Worm (Caenorhabditis elegans) whole organism, early embryonic: ENCODE data around the gene C17F4.7.

Experiments used
- B0310.2 ChIP-seq: sonication (generic microtip); optimal IDR thresholded peaks from 2 replicates; lab custom pipeline; 2016; ENCODE audit warnings: mild to moderate bottlenecking, missing genetic modification characterization, missing compliant biosample characterization
- ama-1 ChIP-seq: fragments of 150-350 bp; optimal IDR thresholded peaks from 2 replicates; lab custom pipeline; 2014
- ceh-13 ChIP-seq: fragments of 200-800 bp; sonication (Bioruptor generic); optimal IDR thresholded peaks from 2 replicates; lab custom pipeline; 2018; ENCODE audit warnings: mild to moderate bottlenecking, missing genetic modification characterization, missing compliant biosample characterization
- ceh-36 ChIP-seq: sonication (generic microtip); optimal IDR thresholded peaks from 2 replicates; lab custom pipeline; 2016; ENCODE audit warnings: missing genetic modification characterization, inconsistent platforms, missing compliant biosample characterization
- ets-7 ChIP-seq: sonication (generic microtip); optimal IDR thresholded peaks from 2 replicates; lab custom pipeline; 2016; ENCODE audit warnings: missing genotype, missing genetic modification characterization, missing compliant biosample characterization
- flt-1 ChIP-seq: fragments of 200-800 bp; sonication (Bioruptor generic); IDR thresholded peaks from 2 replicates; pipeline ENCODE4 v1.3.6; 2022; ENCODE audit warnings: missing genetic modification characterization, missing compliant biosample characterization
- hmg-4 ChIP-seq: fragments of 200-800 bp; sonication (Bioruptor generic); optimal IDR thresholded peaks from 2 replicates; lab custom pipeline; 2018; ENCODE audit warnings: mild to moderate bottlenecking, missing genetic modification characterization, missing compliant biosample characterization
- hnd-1 ChIP-seq: sonication (generic microtip); optimal IDR thresholded peaks from 2 replicates; lab custom pipeline; 2016; ENCODE audit warnings: missing genetic modification characterization, missing compliant biosample characterization
- pes-1 ChIP-seq: fragments of 200-800 bp; sonication (Bioruptor generic); IDR thresholded peaks from 2 replicates; pipeline ENCODE4 v1.3.6; 2022; ENCODE audit warnings: missing genetic modification reagents, missing genetic modification characterization, missing compliant biosample characterization
- sea-1 ChIP-seq: fragments of 200-800 bp; sonication (Bioruptor generic); conservative IDR thresholded peaks from 2 replicates; pipeline ENCODE4 v1.3.6; 2022; ENCODE audit warnings: missing genetic modification characterization, missing compliant biosample characterization
- tbx-37 ChIP-seq: fragments of 200-800 bp; sonication (Bioruptor generic); conservative IDR thresholded peaks from 2 replicates; pipeline ENCODE4 v1.3.6; 2022; ENCODE audit warnings: missing genetic modification reagents, missing genetic modification characterization, missing compliant biosample characterization

- TF ChIP-seq flt-1 (GFP tag; lab: Robert Waterston, UW) (no peak), ceh-13 (GFP tag; lab: Kevin White, UChicago) (no peak), ets-7 (tag; lab: Kevin White, UChicago) (no peak), tbx-37 (GFP tag; lab: Robert Waterston, UW) (no peak), hnd-1 (tag; lab: Kevin White, UChicago) (no peak), pes-1 (GFP tag; lab: Robert Waterston, UW) (no peak), ceh-36 (tag; lab: Kevin White, UChicago) (no peak), sea-1 (GFP tag; lab: Robert Waterston, UW) (no peak), hmg-4 (GFP tag; lab: Kevin White, UChicago) (no peak), B0310.2 (tag; lab: Kevin White, UChicago) (no peak), ama-1 (lab: Kevin White, UChicago) (no peak)
Measured at ce11 chrII:3241842-3242241, 4.0 kb downstream of the C17F4.7 start.
